Fruit fly (Drosophila melanogaster): ENCODE data around the gene tll.

- TF ChIP-seq pan (optimal IDR thresholded peaks at IDR 0.05) (no peak), CG8478 (optimal IDR thresholded peaks at IDR 0.05) (no peak), psq (optimal IDR thresholded peaks at IDR 0.05) (no peak), usp (GFP tag; optimal IDR thresholded peaks at IDR 0.05) (no peak), EcR (GFP tag; optimal IDR thresholded peaks at IDR 0.05) (no peak), Dll (optimal IDR thresholded peaks at IDR 0.05) (no peak)
These were observed 11.4 kb upstream of the tll start for dm6 chr3R:30840741-30841140.

All from whole organism.